Fruit fly (Drosophila melanogaster) whole organism, embryonic: Measurements from ENCODE around the gene saturn.

Experiments used
- Awh ChIP-seq: fragments of 200-800 bp; sonication (Bioruptor generic); IDR thresholded peaks from 2 replicates; pipeline ENCODE4, ENCODE4 v1.3.6; 2022; ENCODE audit warnings: missing biosample characterization, missing genetic modification characterization
- CG7963 ChIP-seq: fragments of 200-800 bp; sonication (Bioruptor generic); IDR thresholded peaks from 3 replicates; pipeline ENCODE4 v1.3.6; 2022; ENCODE audit warnings: missing biosample characterization, missing genetic modification characterization; ENCODE audit not compliant: partially characterized antibody
- Ets97D ChIP-seq: fragments of 200-800 bp; sonication (Bioruptor generic); optimal IDR thresholded peaks from 3 replicates; lab custom pipeline; 2016; ENCODE audit warnings: missing biosample characterization, missing genetic modification characterization
- HLH54F ChIP-seq: fragments of 200-800 bp; sonication (Bioruptor generic); optimal IDR thresholded peaks from 3 replicates; lab custom pipeline; 2016; ENCODE audit warnings: missing biosample characterization, missing genetic modification characterization
- Spps ChIP-seq: fragments of 200-800 bp; sonication (Bioruptor generic); optimal IDR thresholded peaks from 2 replicates; lab custom pipeline; 2018; ENCODE audit warnings: missing biosample characterization, mild to moderate bottlenecking, missing genetic modification characterization
- ac ChIP-seq: fragments of 200-800 bp; sonication (Bioruptor generic); optimal IDR thresholded peaks from 3 replicates; lab custom pipeline; 2017; ENCODE audit warnings: missing biosample characterization, mild to moderate bottlenecking, missing genetic modification characterization
- ap ChIP-seq: fragments of 200-800 bp; sonication (Bioruptor generic); IDR thresholded peaks from 2 replicates; pipeline ENCODE4 v1.3.6; 2022; ENCODE audit warnings: missing biosample characterization, missing genetic modification characterization
- fru ChIP-seq: fragments of >200 bp; optimal IDR thresholded peaks from 2 replicates; lab custom pipeline; 2017
- gcm2 ChIP-seq: fragments of 200-800 bp; sonication (Bioruptor generic); optimal IDR thresholded peaks from 2 replicates; lab custom pipeline; 2016; ENCODE audit warnings: missing biosample characterization, missing genetic modification characterization
- sob ChIP-seq: fragments of 200-800 bp; sonication (Bioruptor generic); IDR thresholded peaks from 2 replicates; pipeline ENCODE4 v1.3.6; 2022; ENCODE audit warnings: missing biosample characterization, missing genetic modification characterization
- tin ChIP-seq: fragments of 200-800 bp; sonication (Bioruptor generic); optimal IDR thresholded peaks from 3 replicates; lab custom pipeline; 2016; ENCODE audit warnings: missing biosample characterization, missing genetic modification characterization

DNA sequence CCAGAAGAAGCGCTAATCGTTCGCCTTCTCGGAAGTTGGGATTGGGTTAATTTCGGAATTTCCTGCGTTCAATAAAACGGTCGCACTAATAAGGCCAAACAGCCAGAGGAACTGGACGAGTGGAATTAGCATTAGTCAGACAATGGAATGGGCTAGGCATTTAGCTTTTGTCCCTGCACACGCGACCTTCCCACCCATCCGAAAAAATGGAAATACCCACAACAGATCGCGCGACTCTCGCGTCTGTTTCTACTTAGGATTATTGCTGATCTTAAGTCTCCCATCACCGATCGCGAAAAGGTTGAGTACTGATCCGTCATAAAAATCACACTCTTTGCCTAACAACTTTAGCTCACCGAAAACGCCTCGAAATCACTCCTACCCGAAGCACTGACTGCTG, 49.5 kb upstream of the saturn start:
- TF ChIP-seq tin (GFP tag; lab: Kevin White, UChicago): no peak
- no peak for TF ChIP-seq CG7963 (GFP tag; lab: Robert Waterston, UW)
- TF ChIP-seq ap (GFP tag; lab: Robert Waterston, UW): no peak
- TF ChIP-seq fru: no peak
- no peak for TF ChIP-seq sob (GFP tag; lab: Robert Waterston, UW)
- no peak for TF ChIP-seq Spps (tag; lab: Kevin White, UChicago)
- no peak for TF ChIP-seq Ets97D (GFP tag; lab: Kevin White, UChicago)
- no peak for TF ChIP-seq HLH54F (GFP tag; lab: Kevin White, UChicago)
- TF ChIP-seq ac (GFP tag; lab: Kevin White, UChicago): no peak
- TF ChIP-seq Awh (GFP tag; lab: Robert Waterston, UW): no peak
- no peak for TF ChIP-seq gcm2 (GFP tag; lab: Kevin White, UChicago)
